Fruit fly (Drosophila melanogaster) whole organism, prepupa: ENCODE measurements around the gene stas.

ENCODE experiments used
- Blimp-1 ChIP-seq: fragments of 200-800 bp; sonication (Bioruptor generic); optimal IDR thresholded peaks from 3 replicates; lab custom pipeline; 2017; ENCODE audit warnings: missing biosample characterization, missing genetic modification characterization, mild to moderate bottlenecking, moderate library complexity, missing genetic modification reagents
- CG10631 ChIP-seq: fragments of 200-800 bp; sonication (Bioruptor generic); optimal IDR thresholded peaks from 2 replicates; lab custom pipeline; 2016; ENCODE audit warnings: missing biosample characterization, missing genetic modification characterization
- CG10669 ChIP-seq: fragments of 200-800 bp; sonication (Bioruptor generic); optimal IDR thresholded peaks from 3 replicates; lab custom pipeline; 2018; ENCODE audit warnings: missing biosample characterization, mild to moderate bottlenecking, missing genetic modification characterization, moderate library complexity
- CG11294 ChIP-seq: fragments of 200-800 bp; sonication (Bioruptor generic); IDR thresholded peaks from 2 replicates; pipeline ENCODE4 v1.3.6; 2022; ENCODE audit warnings: missing biosample characterization, missing genetic modification characterization
- CG11762 ChIP-seq: fragments of 200-800 bp; sonication (Bioruptor generic); optimal IDR thresholded peaks from 3 replicates; lab custom pipeline; 2016; ENCODE audit warnings: missing biosample characterization, missing genetic modification characterization; ENCODE audit not compliant: insufficient read depth
- CG15336 ChIP-seq: fragments of 200-800 bp; sonication (Bioruptor generic); IDR thresholded peaks from 2 replicates; pipeline ENCODE4 v1.3.6; 2022; ENCODE audit warnings: missing biosample characterization, missing genetic modification characterization
- CG16779 ChIP-seq: fragments of 200-800 bp; sonication (Bioruptor generic); optimal IDR thresholded peaks from 3 replicates; lab custom pipeline; 2017; ENCODE audit warnings: missing biosample characterization, mild to moderate bottlenecking, missing genetic modification characterization
- CG3032 ChIP-seq: fragments of 200-800 bp; optimal IDR thresholded peaks from 2 replicates; lab custom pipeline; 2019; ENCODE audit warnings: missing biosample characterization, mild to moderate bottlenecking, missing genetic modification characterization, moderate library complexity
- CG31627 ChIP-seq: fragments of 200-800 bp; sonication (Bioruptor generic); optimal IDR thresholded peaks from 3 replicates; lab custom pipeline; 2016; ENCODE audit warnings: missing biosample characterization, missing genetic modification characterization
- CG32006 ChIP-seq: fragments of 200-800 bp; sonication (Bioruptor generic); optimal IDR thresholded peaks from 3 replicates; lab custom pipeline; 2017; ENCODE audit warnings: missing biosample characterization, mild to moderate bottlenecking, missing genetic modification characterization
- CG34406 ChIP-seq: fragments of 200-800 bp; sonication (Bioruptor generic); optimal IDR thresholded peaks from 3 replicates; lab custom pipeline; 2016; ENCODE audit warnings: missing biosample characterization, missing genetic modification characterization
- CG3919 ChIP-seq: fragments of 200-800 bp; sonication (Bioruptor generic); optimal IDR thresholded peaks from 3 replicates; lab custom pipeline; 2016; ENCODE audit warnings: missing biosample characterization, missing genetic modification characterization
- CG6163 ChIP-seq: fragments of 200-800 bp; sonication (Bioruptor generic); IDR thresholded peaks from 3 replicates; pipeline ENCODE4 v1.3.6; 2022; ENCODE audit warnings: missing biosample characterization, missing genetic modification characterization
- CG6276 ChIP-seq: fragments of 200-800 bp; sonication (Bioruptor generic); optimal IDR thresholded peaks from 2 replicates; lab custom pipeline; 2017; ENCODE audit warnings: missing biosample characterization, mild to moderate bottlenecking, missing genetic modification characterization
- CG6792 ChIP-seq: fragments of 200-800 bp; sonication (Bioruptor generic); optimal IDR thresholded peaks from 3 replicates; lab custom pipeline; 2016; ENCODE audit warnings: missing biosample characterization, missing genetic modification characterization
- CG6808 ChIP-seq: fragments of 200-800 bp; sonication (Bioruptor generic); optimal IDR thresholded peaks from 3 replicates; lab custom pipeline; 2017; ENCODE audit warnings: missing biosample characterization, missing genetic modification characterization, mild to moderate bottlenecking, moderate library complexity, missing genetic modification reagents
- CG6854 ChIP-seq: fragments of 200-800 bp; sonication (Bioruptor generic); optimal IDR thresholded peaks from 2 replicates; lab custom pipeline; 2017; ENCODE audit warnings: missing biosample characterization, mild to moderate bottlenecking, missing genetic modification characterization
- CG8119 ChIP-seq: fragments of 200-800 bp; sonication (Bioruptor generic); IDR thresholded peaks from 3 replicates; pipeline ENCODE4 v1.3.6; 2022; ENCODE audit warnings: missing biosample characterization, missing genetic modification characterization
- CG8632 ChIP-seq: fragments of 200-800 bp; sonication (Bioruptor generic); optimal IDR thresholded peaks from 3 replicates; lab custom pipeline; 2016; ENCODE audit warnings: missing biosample characterization, missing genetic modification characterization
- CG9139 ChIP-seq: fragments of 200-800 bp; sonication (Bioruptor generic); optimal IDR thresholded peaks from 3 replicates; lab custom pipeline; 2017; ENCODE audit warnings: missing biosample characterization, mild to moderate bottlenecking, missing genetic modification characterization
- Eip75B ChIP-seq: fragments of 200-800 bp; sonication (Bioruptor generic); optimal IDR thresholded peaks from 3 replicates; lab custom pipeline; 2016; ENCODE audit warnings: missing biosample characterization, missing genetic modification characterization
- Eip78C ChIP-seq: fragments of 200-800 bp; sonication (Bioruptor generic); peaks from one replicate; lab custom pipeline; 2016; ENCODE audit warnings: missing biosample characterization, missing genetic modification characterization
- Ets96B ChIP-seq: fragments of 200-800 bp; optimal IDR thresholded peaks from 2 replicates; lab custom pipeline; 2019; ENCODE audit warnings: missing biosample characterization, mild to moderate bottlenecking, missing genetic modification characterization, moderate library complexity
- Hr39 ChIP-seq: fragments of 200-800 bp; sonication (Bioruptor generic); optimal IDR thresholded peaks from 2 replicates; lab custom pipeline; 2016; ENCODE audit warnings: missing biosample characterization, missing genetic modification characterization
- Hr4 ChIP-seq: fragments of 200-800 bp; sonication (Bioruptor generic); optimal IDR thresholded peaks from 3 replicates; lab custom pipeline; 2016; ENCODE audit warnings: missing biosample characterization, missing genetic modification characterization
- Met ChIP-seq: fragments of 200-800 bp; sonication (Bioruptor generic); optimal IDR thresholded peaks from 3 replicates; lab custom pipeline; 2016; ENCODE audit warnings: missing biosample characterization, missing genetic modification characterization
- OdsH ChIP-seq: fragments of 200-800 bp; sonication (Bioruptor generic); optimal IDR thresholded peaks from 3 replicates; lab custom pipeline; 2016; ENCODE audit warnings: missing biosample characterization, missing genetic modification characterization
- Smox ChIP-seq: fragments of 200-800 bp; sonication (Bioruptor generic); optimal IDR thresholded peaks from 3 replicates; lab custom pipeline; 2016; ENCODE audit warnings: missing biosample characterization, missing genetic modification characterization
- Sox14 ChIP-seq: fragments of 200-800 bp; sonication (Bioruptor generic); optimal IDR thresholded peaks from 3 replicates; lab custom pipeline; 2016; ENCODE audit warnings: missing biosample characterization, missing genetic modification characterization
- achi ChIP-seq: fragments of 200-800 bp; sonication (Bioruptor generic); optimal IDR thresholded peaks from 3 replicates; lab custom pipeline; 2016; ENCODE audit warnings: missing biosample characterization, missing genetic modification characterization
- acj6 ChIP-seq: fragments of 200-800 bp; sonication (Bioruptor generic); optimal IDR thresholded peaks from 3 replicates; lab custom pipeline; 2016; ENCODE audit warnings: missing biosample characterization, missing genetic modification characterization
- cyc ChIP-seq: fragments of 200-800 bp; sonication (Bioruptor generic); optimal IDR thresholded peaks from 3 replicates; lab custom pipeline; 2016; ENCODE audit warnings: missing biosample characterization, missing genetic modification characterization
- esn ChIP-seq: fragments of 200-800 bp; sonication (Bioruptor generic); optimal IDR thresholded peaks from 2 replicates; lab custom pipeline; 2016; ENCODE audit warnings: missing biosample characterization, mild to moderate bottlenecking, missing genetic modification characterization, moderate library complexity
- fd59A ChIP-seq: fragments of 200-800 bp; sonication (Bioruptor generic); optimal IDR thresholded peaks from 2 replicates; lab custom pipeline; 2017; ENCODE audit warnings: missing biosample characterization, mild to moderate bottlenecking, missing genetic modification characterization, missing genetic modification reagents
- fd85E ChIP-seq: fragments of 200-800 bp; sonication (Bioruptor generic); optimal IDR thresholded peaks from 3 replicates; lab custom pipeline; 2016; ENCODE audit warnings: missing biosample characterization, missing genetic modification characterization
- fkh ChIP-seq: fragments of 200-800 bp; sonication (Bioruptor generic); optimal IDR thresholded peaks from 3 replicates; lab custom pipeline; 2017; ENCODE audit warnings: missing biosample characterization, mild to moderate bottlenecking, missing genetic modification characterization, moderate library complexity
- lz ChIP-seq: fragments of 200-800 bp; sonication (Bioruptor generic); optimal IDR thresholded peaks from 3 replicates; lab custom pipeline; 2016; ENCODE audit warnings: missing biosample characterization, missing genetic modification characterization
- pdm3 ChIP-seq: fragments of 200-800 bp; sonication (Bioruptor generic); optimal IDR thresholded peaks from 3 replicates; lab custom pipeline; 2016; ENCODE audit warnings: missing biosample characterization, missing genetic modification characterization
- salr ChIP-seq, 2 experiments: fragments of 200-800 bp; sonication (Bioruptor generic); optimal IDR thresholded peaks; 3 replicates each; lab custom pipeline; 2016 to 2018; ENCODE audit warnings: missing biosample characterization in 2 of 2, missing genetic modification characterization in 2 of 2, mild to moderate bottlenecking in 1 of 2
- svp ChIP-seq: fragments of 200-800 bp; sonication (Bioruptor generic); peaks from one replicate; lab custom pipeline; 2016; ENCODE audit warnings: missing biosample characterization, missing genetic modification characterization
- topi ChIP-seq: fragments of 200-800 bp; sonication (Bioruptor generic); optimal IDR thresholded peaks from 3 replicates; lab custom pipeline; 2016; ENCODE audit warnings: missing biosample characterization, missing genetic modification characterization
- vri ChIP-seq: fragments of 200-800 bp; sonication (Bioruptor generic); optimal IDR thresholded peaks from 3 replicates; lab custom pipeline; 2016; ENCODE audit warnings: missing biosample characterization, mild to moderate bottlenecking, missing genetic modification characterization

The stas gene

DNA sequence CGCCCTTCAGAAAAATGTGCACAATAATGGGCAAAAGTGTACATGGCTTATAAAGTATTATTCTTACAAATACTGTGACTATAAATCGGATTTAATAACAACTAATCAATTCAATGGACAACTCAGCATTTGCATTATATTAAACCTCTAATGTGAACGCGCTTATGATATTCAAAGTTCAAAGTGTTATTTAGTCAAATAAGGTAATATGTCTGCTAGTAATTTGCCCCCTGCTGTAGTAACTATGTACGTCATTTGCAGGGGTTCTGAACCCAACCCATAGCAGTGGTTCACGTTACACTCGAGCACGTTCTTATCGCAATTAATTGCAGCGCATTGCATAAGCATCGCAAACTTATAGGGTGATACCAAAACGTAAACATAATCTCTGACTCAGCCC, 39.6 kb downstream of the stas start:
- 0 out of 2 replicates have a peak, but pooled peaks have one; percentile 20 for TF ChIP-seq CG15336 (GFP tag; lab: Robert Waterston, UW)
- no peak for TF ChIP-seq CG6854 (GFP tag; lab: Kevin White, UChicago)
- peak; percentile 5 for TF ChIP-seq CG10631 (GFP tag; lab: Kevin White, UChicago)
- peak; percentile 11 for TF ChIP-seq Sox14
- TF ChIP-seq esn: peak; percentile 47
- TF ChIP-seq Ets96B (tag; lab: Kevin White, UChicago): peak; percentile 26
- peak; percentile 15 for TF ChIP-seq CG10669
- peak; percentile 5 for TF ChIP-seq Smox (GFP tag; lab: Kevin White, UChicago)
- TF ChIP-seq Hr39 (GFP tag; lab: Kevin White, UChicago): peak; percentile 19
- TF ChIP-seq CG31627 (GFP tag; lab: Kevin White, UChicago): peak; percentile 25
- TF ChIP-seq Hr4 (GFP tag; lab: Kevin White, UChicago): peak; percentile 26
- no peak for TF ChIP-seq CG9139 (GFP tag; lab: Kevin White, UChicago)
- peak; percentile 82 for TF ChIP-seq vri (GFP tag; lab: Kevin White, UChicago)
- no peak for TF ChIP-seq cyc (GFP tag; lab: Kevin White, UChicago)
- TF ChIP-seq Eip78C (GFP tag; lab: Kevin White, UChicago): peak; percentile 55
- TF ChIP-seq pdm3 (GFP tag; lab: Kevin White, UChicago): peak; percentile 41
- peak; percentile 11 for TF ChIP-seq acj6 (GFP tag; lab: Kevin White, UChicago)
- TF ChIP-seq svp (GFP tag; lab: Kevin White, UChicago): no peak
- TF ChIP-seq CG6276: peak; percentile 11
- peak; percentile 8 for TF ChIP-seq CG34406 (GFP tag; lab: Kevin White, UChicago)
- TF ChIP-seq CG6792 (GFP tag; lab: Kevin White, UChicago): peak; percentile 32
- peak; percentile 36 for TF ChIP-seq OdsH
- peak; percentile 12 for TF ChIP-seq achi
- peak; percentile 38 for TF ChIP-seq lz (GFP tag; lab: Kevin White, UChicago)
- peak; percentile 44 for TF ChIP-seq CG32006 (GFP tag; lab: Kevin White, UChicago)
- TF ChIP-seq CG6808 (GFP tag; lab: Kevin White, UChicago): peak; percentile 30
- TF ChIP-seq Eip75B (GFP tag; lab: Kevin White, UChicago): peak; percentile 5
- TF ChIP-seq CG8632: peak; percentile 27
- TF ChIP-seq salr (GFP tag; optimal IDR thresholded peaks at IDR 0.05; lab: Kevin White, UChicago): no peak
- TF ChIP-seq CG3919 (GFP tag; lab: Kevin White, UChicago): no peak

DNA sequence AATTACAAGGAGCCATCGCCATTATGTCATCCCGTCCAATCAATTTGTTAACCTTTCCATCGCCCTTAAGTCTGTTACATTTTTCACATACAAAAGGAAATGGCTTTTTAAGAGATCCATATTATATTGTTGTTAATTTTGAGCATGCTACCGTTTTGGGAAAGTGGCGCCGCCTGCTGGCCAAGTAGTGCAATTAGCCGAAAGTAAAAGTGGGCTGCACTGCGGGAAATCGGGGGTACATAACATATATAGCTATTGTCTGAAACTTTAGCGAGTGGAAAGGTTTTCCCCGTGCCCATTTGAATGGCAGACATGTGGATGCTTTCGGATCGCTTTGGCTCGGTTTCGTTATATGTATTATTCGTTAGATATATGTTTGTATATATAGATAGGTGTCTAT, 41.8 kb downstream of the stas start:
- no peak for TF ChIP-seq CG6792 (GFP tag; lab: Kevin White, UChicago)

DNA sequence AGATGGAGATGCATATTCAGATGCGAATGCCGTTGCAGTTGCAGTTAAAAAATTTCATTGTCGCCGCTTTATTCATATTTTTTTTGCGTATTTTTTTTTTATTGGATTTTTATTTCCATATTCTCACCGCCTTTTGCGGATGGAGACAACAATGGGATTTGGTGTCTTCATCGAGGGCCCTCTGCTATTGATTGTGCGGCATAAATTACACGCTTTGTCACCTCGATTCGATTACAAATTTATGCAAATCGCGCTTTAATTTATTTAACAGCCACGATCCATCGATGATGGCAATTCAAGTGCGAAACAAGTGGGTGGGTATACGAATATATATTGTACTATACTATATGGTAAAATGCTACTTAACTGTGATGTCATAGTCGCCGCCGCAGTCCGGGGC, 44.0 kb downstream of the stas start:
- TF ChIP-seq Eip78C (GFP tag; lab: Kevin White, UChicago) (no peak), fd59A (GFP tag; lab: Kevin White, UChicago) (no peak), CG31627 (GFP tag; lab: Kevin White, UChicago) (no peak)

DNA sequence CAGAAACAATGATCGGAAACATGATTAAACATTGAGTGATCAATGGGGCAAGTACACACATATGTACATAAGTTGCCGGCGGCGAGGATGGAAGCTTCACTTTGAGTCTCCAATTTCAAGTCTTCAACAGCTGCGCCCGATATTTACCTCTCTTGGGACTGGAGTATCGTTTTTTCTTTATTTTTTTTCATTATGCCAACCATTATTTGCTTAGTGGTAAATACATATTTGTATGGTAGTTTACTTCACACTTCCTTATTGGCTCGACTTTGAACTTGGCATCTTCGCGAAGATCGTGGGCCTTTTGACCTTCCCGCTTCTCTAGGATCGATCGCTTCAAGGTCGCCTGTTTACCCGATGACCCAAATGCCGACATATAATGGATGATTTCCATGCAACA, 45.0 kb downstream of the stas start:
- TF ChIP-seq Eip78C (GFP tag; lab: Kevin White, UChicago) (peak; percentile 41), fkh (GFP tag; lab: Kevin White, UChicago) (peak; percentile 63), CG16779 (tag; lab: Kevin White, UChicago) (no peak)

DNA sequence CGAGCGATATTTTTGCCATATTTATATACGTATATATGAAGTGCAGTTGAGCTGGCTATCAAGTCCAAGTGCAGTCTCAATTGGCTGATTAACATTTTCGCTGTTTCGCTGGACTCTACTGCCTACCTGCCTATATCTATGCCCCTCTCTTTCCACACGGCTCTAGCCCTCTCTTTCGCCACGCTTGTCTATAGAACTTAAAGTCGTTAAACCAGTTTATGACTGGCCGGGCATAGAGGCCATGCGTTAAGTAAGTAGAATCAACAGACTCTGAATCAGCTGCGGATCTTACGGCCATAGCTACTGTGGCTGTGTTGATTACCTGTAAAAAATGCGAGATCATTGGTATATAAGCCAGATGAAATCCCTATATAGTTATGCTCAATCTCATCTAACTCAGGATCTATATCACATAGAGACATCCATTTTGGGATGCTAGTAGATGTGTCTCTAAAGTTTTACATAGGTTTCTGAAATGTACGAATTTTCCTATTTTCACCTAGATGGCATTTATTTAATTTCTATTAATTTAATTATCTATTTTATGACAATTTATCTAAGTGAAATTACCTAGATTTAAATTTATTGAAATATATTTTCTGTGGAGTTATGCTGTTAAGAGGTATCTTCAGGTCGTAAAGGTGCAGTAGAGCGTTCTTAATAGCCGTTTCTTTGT, 46.0 kb downstream of the stas start:
- TF ChIP-seq CG6163 (GFP tag; lab: Robert Waterston, UW) (no peak), CG11294 (GFP tag; lab: Robert Waterston, UW) (no peak), fd85E (GFP tag; lab: Kevin White, UChicago) (no peak), Smox (GFP tag; lab: Kevin White, UChicago) (peak; percentile 8), CG32006 (GFP tag; lab: Kevin White, UChicago) (peak; percentile 61), CG3919 (GFP tag; lab: Kevin White, UChicago) (peak; percentile 61), svp (GFP tag; lab: Kevin White, UChicago) (peak; percentile 73), fd59A (GFP tag; lab: Kevin White, UChicago) (peak; percentile 21), topi (GFP tag; lab: Kevin White, UChicago) (no peak), acj6 (GFP tag; lab: Kevin White, UChicago) (peak; percentile 56), Hr4 (GFP tag; lab: Kevin White, UChicago) (no peak), CG6808 (GFP tag; lab: Kevin White, UChicago) (peak; percentile 43), Blimp-1 (GFP tag; lab: Kevin White, UChicago) (no peak), CG8119 (0 out of 3 replicates have a peak, but pooled peaks have one; percentile 30), CG3032 (tag; lab: Kevin White, UChicago) (peak; percentile 32), pdm3 (GFP tag; lab: Kevin White, UChicago) (peak; percentile 39), Hr39 (GFP tag; lab: Kevin White, UChicago) (no peak), CG16779 (tag; lab: Kevin White, UChicago) (no peak), Met (GFP tag; lab: Kevin White, UChicago) (peak; percentile 5), CG11762 (peak; percentile 56)
